Worm (Caenorhabditis elegans): ENCODE data around the gene F31B12.3.

The F31B12.3 gene

DNA sequence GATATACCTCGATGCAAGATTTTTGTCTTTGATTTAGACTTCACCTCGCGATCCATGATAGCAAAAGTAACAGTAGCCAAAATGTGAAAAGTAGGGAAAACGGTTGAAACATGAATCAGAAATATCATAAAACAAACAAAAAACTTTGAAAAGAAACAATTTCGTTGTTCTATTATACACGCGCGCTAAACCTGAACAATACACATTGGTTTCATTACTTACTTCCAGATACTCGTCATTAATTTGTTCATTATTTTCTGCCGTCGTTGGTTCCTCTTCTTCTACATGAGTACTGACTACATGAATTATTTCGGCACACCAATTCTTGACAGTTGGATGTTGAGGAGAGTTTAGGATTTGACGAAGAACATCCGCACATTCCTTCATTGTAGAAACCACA, at the start of gene F31B12.3:
TSS of gene F31B12.3 (minus strand) at position 101 of the 400 bp plus-strand sequence.
- TF ChIP-seq T22C8.4 (GFP tag; IDR thresholded peaks at IDR 0.05) = no peak
- TF ChIP-seq klf-2 (GFP tag; conservative IDR thresholded peaks at IDR 0.05) = no peak

DNA sequence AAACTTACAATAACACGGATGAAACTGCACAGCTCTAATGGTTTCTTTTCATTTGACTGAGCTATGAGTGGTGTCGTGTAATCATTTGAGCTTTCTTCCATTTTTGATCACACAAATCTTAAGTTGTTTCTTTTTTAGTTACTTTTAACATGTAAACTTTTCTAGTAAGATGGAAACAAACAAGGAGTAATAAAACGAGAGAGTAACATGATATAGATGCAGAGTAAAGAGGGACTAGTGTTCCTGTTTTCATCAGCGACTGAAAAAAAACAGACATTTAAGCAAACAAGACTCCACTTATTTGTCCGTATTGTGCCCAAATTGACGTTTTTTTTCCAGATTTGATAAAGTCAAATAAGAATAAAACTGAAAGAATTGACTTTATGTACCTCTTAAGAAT, 49.7 kb upstream of the F31B12.3 start, which contains the start of gene pgp-7:
TSS of gene pgp-7 (minus strand) at position 101 of the 400 bp plus-strand sequence.
- no peak for TF ChIP-seq T22C8.4 (GFP tag; IDR thresholded peaks at IDR 0.05)
- no peak for TF ChIP-seq med-1 (GFP tag; optimal IDR thresholded peaks at IDR 0.05; ENCODE audit: insufficient read depth)
- TF ChIP-seq klf-2 (GFP tag; conservative IDR thresholded peaks at IDR 0.05) = no peak
- TF ChIP-seq ref-1 (GFP tag; conservative IDR thresholded peaks at IDR 0.05) = no peak
- no peak for TF ChIP-seq tab-1 (GFP tag; IDR thresholded peaks at IDR 0.05)
- no peak for TF ChIP-seq ztf-29 (GFP tag; IDR thresholded peaks at IDR 0.05)
- TF ChIP-seq ztf-23 (GFP tag; IDR thresholded peaks at IDR 0.05) = no peak
- TF ChIP-seq flt-1 (GFP tag; IDR thresholded peaks at IDR 0.05) = no peak
- TF ChIP-seq cog-1 (tag; optimal IDR thresholded peaks at IDR 0.05) = no peak

DNA sequence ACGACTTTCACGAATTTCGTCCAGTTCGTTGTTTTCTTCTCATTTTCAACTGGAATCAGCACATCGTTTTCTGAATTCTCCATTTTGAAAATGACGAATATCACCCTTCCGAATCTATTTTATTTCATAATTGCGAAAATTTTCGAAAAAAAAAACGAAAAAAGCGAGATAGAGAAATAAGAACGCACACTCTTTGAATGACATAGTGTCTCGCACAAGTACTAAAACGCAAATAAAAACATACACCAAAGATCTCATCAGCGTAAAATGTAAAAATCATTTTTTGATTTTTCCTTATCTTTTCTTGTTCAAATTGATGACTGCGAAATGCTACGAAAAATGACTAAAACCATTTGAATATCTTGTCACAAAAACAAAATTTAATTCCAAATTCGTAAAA, 43.9 kb upstream of the F31B12.3 start, which contains the start of gene pgp-8:
TSS of gene pgp-8 (minus strand) at position 101 of the 400 bp plus-strand sequence.
- TF ChIP-seq cog-1 (tag; optimal IDR thresholded peaks at IDR 0.05) (no peak), T22C8.4 (GFP tag; IDR thresholded peaks at IDR 0.05) (no peak), flt-1 (GFP tag; IDR thresholded peaks at IDR 0.05) (no peak), klf-2 (GFP tag; conservative IDR thresholded peaks at IDR 0.05) (no peak)

DNA sequence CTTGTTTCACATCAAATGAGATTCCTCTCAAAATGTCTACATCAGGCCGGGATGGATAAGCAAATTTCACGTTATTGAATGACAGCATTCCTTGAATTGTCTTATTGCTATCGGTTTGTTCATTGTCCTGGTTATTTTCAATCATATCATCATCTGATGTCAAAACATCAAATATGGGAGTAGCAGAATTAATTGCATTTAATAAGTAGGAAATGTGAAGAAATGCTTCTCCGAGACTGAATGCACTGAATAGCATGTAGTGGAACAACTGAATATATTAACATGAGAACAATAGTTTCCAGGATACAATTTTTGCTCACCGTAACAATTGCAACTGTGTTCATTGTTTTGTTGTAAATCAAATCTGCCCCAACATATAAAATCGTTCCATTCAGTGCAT, 42.2 kb upstream of the F31B12.3 start:
- TF ChIP-seq ztf-29 (GFP tag; IDR thresholded peaks at IDR 0.05) = no peak
- TF ChIP-seq ref-1 (GFP tag; conservative IDR thresholded peaks at IDR 0.05) = no peak
- no peak for TF ChIP-seq klf-2 (GFP tag; conservative IDR thresholded peaks at IDR 0.05)
- no peak for TF ChIP-seq med-1 (GFP tag; optimal IDR thresholded peaks at IDR 0.05; ENCODE audit: insufficient read depth)
- no peak for TF ChIP-seq ztf-23 (GFP tag; IDR thresholded peaks at IDR 0.05)
- TF ChIP-seq cog-1 (tag; optimal IDR thresholded peaks at IDR 0.05) = no peak
- TF ChIP-seq flt-1 (GFP tag; IDR thresholded peaks at IDR 0.05) = no peak
- no peak for TF ChIP-seq tab-1 (GFP tag; IDR thresholded peaks at IDR 0.05)
- no peak for TF ChIP-seq T22C8.4 (GFP tag; IDR thresholded peaks at IDR 0.05)

DNA sequence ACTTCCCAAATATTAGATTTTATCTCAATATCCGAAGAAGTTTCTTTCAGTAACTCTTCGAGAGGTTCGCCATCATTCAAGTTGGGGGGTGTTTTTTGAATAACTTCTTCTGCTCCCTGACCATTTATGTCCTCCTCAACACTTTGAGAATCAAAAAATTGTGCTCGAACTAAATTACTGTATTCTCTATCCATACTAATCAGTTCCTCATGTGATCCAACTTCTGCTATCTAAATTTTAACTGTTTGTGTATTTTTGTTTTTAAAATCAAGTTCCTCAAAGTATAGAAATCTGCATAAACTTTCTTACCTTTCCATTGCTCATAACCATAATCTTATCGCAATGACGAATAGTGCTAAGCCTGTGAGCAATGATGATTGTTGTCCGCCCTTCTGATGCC, 41.3 kb upstream of the F31B12.3 start:
- TF ChIP-seq klf-2 (GFP tag; conservative IDR thresholded peaks at IDR 0.05) = no peak

DNA sequence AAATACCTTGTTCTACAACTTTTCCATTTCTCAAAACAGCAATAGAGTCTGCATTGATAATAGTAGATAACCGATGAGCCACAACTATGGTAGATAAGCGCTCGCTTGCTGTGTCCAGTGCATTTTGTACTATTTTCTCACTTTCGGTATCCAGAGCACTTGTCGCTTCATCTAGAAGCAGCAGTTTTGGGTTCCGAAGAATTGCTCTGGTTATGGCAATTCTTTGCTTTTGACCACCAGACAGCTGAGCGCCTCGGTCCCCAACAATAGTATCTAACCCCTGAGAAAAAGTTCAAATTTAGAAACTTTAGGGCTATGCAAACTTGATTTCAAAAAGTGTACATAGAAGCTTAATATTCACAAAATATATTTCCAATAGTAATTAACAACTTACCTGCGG, 39.2 kb upstream of the F31B12.3 start:
- TF ChIP-seq T22C8.4 (GFP tag; IDR thresholded peaks at IDR 0.05) = no peak
- TF ChIP-seq klf-2 (GFP tag; conservative IDR thresholded peaks at IDR 0.05) = no peak
- no peak for TF ChIP-seq ref-1 (GFP tag; conservative IDR thresholded peaks at IDR 0.05)
- no peak for TF ChIP-seq ztf-29 (GFP tag; IDR thresholded peaks at IDR 0.05)
- no peak for TF ChIP-seq flt-1 (GFP tag; IDR thresholded peaks at IDR 0.05)
- no peak for TF ChIP-seq cog-1 (tag; optimal IDR thresholded peaks at IDR 0.05)
- TF ChIP-seq tab-1 (GFP tag; IDR thresholded peaks at IDR 0.05) = no peak
- no peak for TF ChIP-seq ztf-23 (GFP tag; IDR thresholded peaks at IDR 0.05)
- no peak for TF ChIP-seq med-1 (GFP tag; optimal IDR thresholded peaks at IDR 0.05; ENCODE audit: insufficient read depth)

DNA sequence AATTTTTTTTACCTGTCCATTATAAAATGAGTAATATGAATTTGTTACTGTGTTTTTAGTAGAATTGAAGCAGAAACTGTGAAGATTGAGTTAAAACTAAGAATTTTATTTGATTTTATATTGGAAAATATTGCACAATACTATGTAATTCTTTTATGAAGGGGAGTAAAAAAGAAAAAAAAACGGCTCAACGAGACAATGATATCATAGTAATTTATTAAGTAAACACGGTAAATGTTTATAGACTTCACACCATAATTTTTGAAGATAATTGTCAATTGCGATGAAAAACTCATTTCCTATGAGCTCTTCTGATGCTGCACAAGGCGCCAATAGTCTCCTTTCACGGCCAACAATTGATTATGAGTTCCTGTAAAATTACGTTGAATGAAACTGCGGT, 38.8 kb upstream of the F31B12.3 start, which contains the start of gene pgp-5:
TSS of gene pgp-5 (minus strand) at position 87 of the 400 bp plus-strand sequence.
- TF ChIP-seq ztf-29 (GFP tag; IDR thresholded peaks at IDR 0.05) (no peak), T22C8.4 (GFP tag; IDR thresholded peaks at IDR 0.05) (no peak)

DNA sequence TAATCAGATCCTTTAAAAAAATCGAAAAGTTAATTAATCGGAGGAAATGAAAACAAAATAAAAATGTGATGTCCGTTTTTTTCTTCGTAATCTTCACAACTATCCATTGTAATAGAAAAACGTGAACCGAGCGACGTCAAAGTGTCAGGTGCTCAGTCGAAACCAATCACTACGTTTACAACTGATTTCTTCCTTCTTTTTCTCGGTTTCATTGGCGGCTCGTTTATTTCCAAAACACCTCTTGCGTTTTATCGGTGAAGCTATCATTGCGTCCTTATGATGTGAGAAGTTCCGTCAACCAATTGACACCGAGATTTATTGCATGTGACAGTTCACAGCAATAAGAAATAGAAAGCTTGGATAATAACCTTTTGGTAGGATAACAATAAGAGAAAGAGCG, 32.9 kb upstream of the F31B12.3 start:
- TF ChIP-seq cog-1 (tag; optimal IDR thresholded peaks at IDR 0.05) = no peak
- no peak for TF ChIP-seq T22C8.4 (GFP tag; IDR thresholded peaks at IDR 0.05)
- TF ChIP-seq ztf-23 (GFP tag; IDR thresholded peaks at IDR 0.05) = no peak
- TF ChIP-seq med-1 (GFP tag; optimal IDR thresholded peaks at IDR 0.05; ENCODE audit: insufficient read depth) = no peak
- no peak for TF ChIP-seq ref-1 (GFP tag; conservative IDR thresholded peaks at IDR 0.05)
- no peak for TF ChIP-seq tab-1 (GFP tag; IDR thresholded peaks at IDR 0.05)
- TF ChIP-seq ztf-29 (GFP tag; IDR thresholded peaks at IDR 0.05) = no peak
- no peak for TF ChIP-seq klf-2 (GFP tag; conservative IDR thresholded peaks at IDR 0.05)
- TF ChIP-seq flt-1 (GFP tag; IDR thresholded peaks at IDR 0.05) = no peak

DNA sequence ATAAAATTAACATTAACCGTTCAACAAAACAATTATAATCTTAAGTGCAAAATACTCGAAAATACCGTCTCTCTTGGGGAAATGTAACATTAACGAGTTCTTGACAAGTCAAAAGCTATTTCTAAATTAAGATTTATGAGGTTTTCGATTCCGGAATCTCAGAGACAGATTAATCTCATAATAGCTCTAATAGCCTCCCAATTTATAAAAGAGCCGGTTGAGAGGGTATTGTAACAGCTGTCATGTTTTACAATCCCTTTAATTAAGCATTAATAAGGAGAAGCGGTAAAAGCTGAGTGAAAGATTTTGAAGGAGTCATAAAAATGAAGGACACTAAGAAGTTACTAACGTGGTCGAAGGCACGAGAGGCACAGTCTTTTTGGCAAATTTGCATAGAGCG, 31.3 kb upstream of the F31B12.3 start:
- no peak for TF ChIP-seq tab-1 (GFP tag; IDR thresholded peaks at IDR 0.05)
- no peak for TF ChIP-seq T22C8.4 (GFP tag; IDR thresholded peaks at IDR 0.05)
- TF ChIP-seq klf-2 (GFP tag; conservative IDR thresholded peaks at IDR 0.05) = no peak
- TF ChIP-seq med-1 (GFP tag; optimal IDR thresholded peaks at IDR 0.05; ENCODE audit: insufficient read depth) = no peak
- TF ChIP-seq ztf-29 (GFP tag; IDR thresholded peaks at IDR 0.05) = no peak
- TF ChIP-seq flt-1 (GFP tag; IDR thresholded peaks at IDR 0.05) = no peak

DNA sequence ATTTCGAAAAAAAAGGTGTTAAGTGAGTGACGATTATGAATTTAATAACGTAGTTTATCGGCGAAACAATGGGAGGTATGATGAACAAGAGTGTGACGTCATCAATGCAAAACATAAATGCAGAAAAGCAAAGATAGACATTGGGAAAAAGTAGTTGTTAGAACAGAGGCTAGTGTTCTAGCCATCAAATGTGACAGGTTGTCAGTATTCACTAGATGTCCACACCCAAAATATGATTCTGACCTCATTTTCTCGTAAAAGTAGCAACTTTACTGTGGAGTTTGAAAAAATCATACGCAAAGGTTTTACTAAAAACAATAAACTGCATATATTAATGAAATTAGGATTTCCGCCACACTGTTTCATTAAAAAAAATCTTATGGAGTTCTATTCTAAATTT, 30.8 kb upstream of the F31B12.3 start:
- no peak for TF ChIP-seq ztf-23 (GFP tag; IDR thresholded peaks at IDR 0.05)
- no peak for TF ChIP-seq flt-1 (GFP tag; IDR thresholded peaks at IDR 0.05)
- TF ChIP-seq ref-1 (GFP tag; conservative IDR thresholded peaks at IDR 0.05) = no peak
- TF ChIP-seq med-1 (GFP tag; optimal IDR thresholded peaks at IDR 0.05; ENCODE audit: insufficient read depth) = no peak
- no peak for TF ChIP-seq klf-2 (GFP tag; conservative IDR thresholded peaks at IDR 0.05)
- TF ChIP-seq T22C8.4 (GFP tag; IDR thresholded peaks at IDR 0.05) = no peak
- no peak for TF ChIP-seq tab-1 (GFP tag; IDR thresholded peaks at IDR 0.05)
- TF ChIP-seq cog-1 (tag; optimal IDR thresholded peaks at IDR 0.05) = no peak

DNA sequence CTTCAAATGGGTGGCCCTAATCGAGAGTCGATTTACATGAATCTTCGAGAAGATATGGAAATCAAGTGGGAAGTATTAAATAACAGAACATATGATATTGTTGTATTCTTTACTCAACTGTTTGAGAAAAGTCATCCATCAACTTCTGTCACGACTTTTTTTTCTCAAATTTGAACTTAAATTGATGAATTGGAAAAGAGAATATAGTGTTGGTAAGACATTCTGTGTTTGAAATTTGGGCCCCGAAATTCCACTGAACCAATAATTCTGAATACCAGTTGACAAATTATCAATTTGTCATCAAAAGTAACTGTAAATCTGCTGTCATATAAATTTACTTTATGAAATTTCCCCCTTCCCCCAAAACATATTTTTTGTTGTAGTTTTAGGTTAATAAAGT, 26.5 kb upstream of the F31B12.3 start:
- TF ChIP-seq T22C8.4 (GFP tag; IDR thresholded peaks at IDR 0.05) (no peak), ref-1 (GFP tag; conservative IDR thresholded peaks at IDR 0.05) (no peak), ztf-29 (GFP tag; IDR thresholded peaks at IDR 0.05) (no peak), tab-1 (GFP tag; IDR thresholded peaks at IDR 0.05) (no peak)
